Worm (Caenorhabditis elegans) whole organism, L1 larva: Measurements from ENCODE around the gene C17H12.8.

Experiments used
- C04F5.9 ChIP-seq: sonication (generic microtip); optimal IDR thresholded peaks from 2 replicates; lab custom pipeline; 2016; ENCODE audit warnings: missing genetic modification characterization, missing compliant biosample characterization
- C34B4.2 ChIP-seq: sonication (generic microtip); optimal IDR thresholded peaks from 2 replicates; lab custom pipeline; 2017; ENCODE audit warnings: mild to moderate bottlenecking, missing genetic modification characterization, missing compliant biosample characterization
- F16B12.6 ChIP-seq: fragments of 150-350 bp; optimal IDR thresholded peaks from 2 replicates; lab custom pipeline; 2014; ENCODE audit warnings: missing biosample characterization, missing genetic modification characterization
- ceh-63 ChIP-seq: fragments of 200-800 bp; sonication (Bioruptor generic); optimal IDR thresholded peaks from 2 replicates; lab custom pipeline; 2018; ENCODE audit warnings: mild to moderate bottlenecking, missing genetic modification characterization, missing compliant biosample characterization
- ceh-8 ChIP-seq: fragments of 200-800 bp; sonication (Bioruptor generic); optimal IDR thresholded peaks from 2 replicates; lab custom pipeline; 2018; ENCODE audit warnings: mild to moderate bottlenecking, missing genetic modification characterization, moderate library complexity, missing compliant biosample characterization
- ceh-82 ChIP-seq, 3 experiments: fragments of 150-350 bp in 1 of 3; sonication (generic microtip) in 2 of 3; optimal IDR thresholded peaks; 2 replicates each; lab custom pipeline; 2014 to 2017; ENCODE audit warnings: missing biosample characterization in 3 of 3, missing genetic modification characterization in 3 of 3
- dpl-1 ChIP-seq, 3 experiments: fragments of 150-350 bp in 2 of 3; sonication (generic microtip) in 1 of 3; optimal IDR thresholded peaks; 2 replicates each; lab custom pipeline; 2014 to 2017; ENCODE audit warnings: missing biosample characterization in 3 of 3, missing genetic modification characterization in 3 of 3, missing genetic modification reagents in 3 of 3
- efl-3 ChIP-seq: fragments of 200-800 bp; sonication (Bioruptor generic); optimal IDR thresholded peaks from 2 replicates; lab custom pipeline; 2018; ENCODE audit warnings: mild to moderate bottlenecking, missing genetic modification characterization, missing compliant biosample characterization
- egl-13 ChIP-seq: sonication (generic microtip); optimal IDR thresholded peaks from 2 replicates; lab custom pipeline; 2016; ENCODE audit warnings: missing genotype, missing genetic modification reagents, missing genetic modification characterization, missing compliant biosample characterization
- egl-27 ChIP-seq, 2 experiments: fragments of 150-350 bp in 1 of 2; sonication (generic microtip); optimal IDR thresholded peaks; 3 replicates each; lab custom pipeline; 2017 to 2018; ENCODE audit warnings: missing biosample characterization in 2 of 2, missing genetic modification characterization in 2 of 2, missing genetic modification reagents in 2 of 2
- elt-3 ChIP-seq, 6 experiments: fragments of 150-350 bp in 1 of 6; sonication (generic microtip); optimal IDR thresholded peaks; 2 replicates each; lab custom pipeline; 2017 to 2018; ENCODE audit warnings: missing biosample characterization in 6 of 6, missing genetic modification characterization in 6 of 6, inconsistent platforms in 1 of 6
- fkh-10 ChIP-seq: sonication (generic microtip); optimal IDR thresholded peaks from 2 replicates; lab custom pipeline; 2017; ENCODE audit warnings: missing biosample characterization, missing genetic modification reagents, missing genetic modification characterization
- fkh-4 ChIP-seq: sonication (generic microtip); optimal IDR thresholded peaks from 2 replicates; lab custom pipeline; 2016; ENCODE audit warnings: missing compliant biosample characterization, missing genetic modification characterization, borderline replicate concordance
- fkh-8 ChIP-seq: sonication (generic microtip); optimal IDR thresholded peaks from 2 replicates; lab custom pipeline; 2016; ENCODE audit warnings: mild to moderate bottlenecking, missing genetic modification characterization, missing compliant biosample characterization
- grh-1 ChIP-seq: fragments of 200-800 bp; sonication (Bioruptor generic); IDR thresholded peaks from 2 replicates; pipeline ENCODE4 v1.3.6; 2022; ENCODE audit warnings: missing genetic modification reagents, missing genetic modification characterization, missing compliant biosample characterization
- hlh-4 ChIP-seq: sonication (generic microtip); optimal IDR thresholded peaks from 2 replicates; lab custom pipeline; 2016; ENCODE audit warnings: mild to moderate bottlenecking, missing genetic modification characterization, missing compliant biosample characterization
- irx-1 ChIP-seq: sonication (generic microtip); optimal IDR thresholded peaks from 2 replicates; lab custom pipeline; 2016; ENCODE audit warnings: missing genetic modification characterization, missing compliant biosample characterization
- isw-1 ChIP-seq: fragments of 200-800 bp; sonication (Bioruptor generic); IDR thresholded peaks from 2 replicates; pipeline ENCODE4 v1.3.6; 2022; ENCODE audit warnings: missing genetic modification characterization, missing compliant biosample characterization
- jun-1 ChIP-seq: fragments of 150-350 bp; optimal IDR thresholded peaks from 2 replicates; lab custom pipeline; 2014; ENCODE audit warnings: missing biosample characterization, missing genetic modification reagents, missing genetic modification characterization
- lin-13 ChIP-seq: fragments of 150-350 bp; optimal IDR thresholded peaks from 2 replicates; lab custom pipeline; 2014; ENCODE audit warnings: missing biosample characterization, missing genetic modification reagents, missing genetic modification characterization
- lin-14 ChIP-seq: fragments of 200-800 bp; sonication (Bioruptor generic); optimal IDR thresholded peaks from 2 replicates; lab custom pipeline; 2018; ENCODE audit warnings: mild to moderate bottlenecking, missing genetic modification characterization, moderate library complexity, missing compliant biosample characterization
- lin-15B ChIP-seq: fragments of 150-350 bp; sonication (generic microtip); optimal IDR thresholded peaks from 3 replicates; lab custom pipeline; 2014; ENCODE audit warnings: missing biosample characterization, missing genetic modification characterization
- mab-9 ChIP-seq: fragments of 200-800 bp; sonication (Bioruptor generic); IDR thresholded peaks from 2 replicates; pipeline ENCODE4 v1.3.6; 2022; ENCODE audit warnings: missing genetic modification reagents, missing genetic modification characterization, missing compliant biosample characterization
- mef-2 ChIP-seq: fragments of 150-350 bp; optimal IDR thresholded peaks from 2 replicates; lab custom pipeline; 2014; ENCODE audit warnings: missing biosample characterization, missing genetic modification characterization
- mep-1 ChIP-seq: fragments of 150-350 bp; optimal IDR thresholded peaks from 2 replicates; lab custom pipeline; 2014; ENCODE audit warnings: missing biosample characterization, missing genetic modification characterization
- nhr-19 ChIP-seq: fragments of 200-800 bp; sonication (Bioruptor generic); conservative IDR thresholded peaks from 2 replicates; pipeline ENCODE4 v1.3.6; 2022; ENCODE audit warnings: missing genetic modification characterization, missing compliant biosample characterization
- nhr-20 ChIP-seq: sonication (generic microtip); optimal IDR thresholded peaks from 2 replicates; lab custom pipeline; 2016; ENCODE audit warnings: mild to moderate bottlenecking, missing genetic modification characterization, missing compliant biosample characterization
- nhr-237 ChIP-seq: fragments of 150-350 bp; optimal IDR thresholded peaks from 2 replicates; lab custom pipeline; 2014; ENCODE audit warnings: missing biosample characterization, missing genetic modification characterization
- nhr-47 ChIP-seq: sonication (generic microtip); optimal IDR thresholded peaks from 2 replicates; lab custom pipeline; 2016; ENCODE audit warnings: mild to moderate bottlenecking, missing genetic modification characterization, moderate library complexity, missing compliant biosample characterization
- nhr-71 ChIP-seq: sonication (generic microtip); optimal IDR thresholded peaks from 2 replicates; lab custom pipeline; 2016; ENCODE audit warnings: mild to moderate bottlenecking, missing genetic modification characterization, moderate library complexity, missing compliant biosample characterization
- nhr-77 ChIP-seq: fragments of 150-350 bp; optimal IDR thresholded peaks from 2 replicates; lab custom pipeline; 2014; ENCODE audit warnings: missing biosample characterization, missing genetic modification characterization
- nhr-84 ChIP-seq: sonication (generic microtip); optimal IDR thresholded peaks from 2 replicates; lab custom pipeline; 2017; ENCODE audit warnings: missing biosample characterization, missing genetic modification characterization
- nhr-85 ChIP-seq: sonication (generic microtip); peaks from one replicate; lab custom pipeline; 2016; ENCODE audit warnings: missing genetic modification characterization, inconsistent platforms, missing compliant biosample characterization
- nhr-90 ChIP-seq: sonication (generic microtip); optimal IDR thresholded peaks from 2 replicates; lab custom pipeline; 2016; ENCODE audit warnings: mild to moderate bottlenecking, missing genetic modification characterization, missing compliant biosample characterization; ENCODE audit not compliant: poor library complexity
- pax-3 ChIP-seq: fragments of 200-800 bp; sonication (Bioruptor generic); optimal IDR thresholded peaks from 2 replicates; lab custom pipeline; 2018; ENCODE audit warnings: mild to moderate bottlenecking, missing genetic modification characterization, moderate library complexity, missing compliant biosample characterization
- rnt-1 ChIP-seq: sonication (generic microtip); optimal IDR thresholded peaks from 2 replicates; lab custom pipeline; 2016; ENCODE audit warnings: mild to moderate bottlenecking, missing genetic modification characterization, moderate library complexity, missing compliant biosample characterization
- snpc-4 ChIP-seq: fragments of 150-350 bp; optimal IDR thresholded peaks from 2 replicates; lab custom pipeline; 2014; ENCODE audit warnings: missing biosample characterization, missing genetic modification characterization
- snu-23 ChIP-seq: sonication (generic microtip); optimal IDR thresholded peaks from 2 replicates; lab custom pipeline; 2016; ENCODE audit warnings: missing genetic modification characterization, missing compliant biosample characterization
- sox-4 ChIP-seq: sonication (generic microtip); optimal IDR thresholded peaks from 2 replicates; lab custom pipeline; 2016; ENCODE audit warnings: missing genetic modification characterization, missing compliant biosample characterization
- sptf-1 ChIP-seq: fragments of 150-350 bp; optimal IDR thresholded peaks from 2 replicates; lab custom pipeline; 2014; ENCODE audit warnings: missing biosample characterization, missing genetic modification characterization
- sup-37 ChIP-seq: fragments of 200-800 bp; sonication (Bioruptor generic); optimal IDR thresholded peaks from 2 replicates; lab custom pipeline; 2018; ENCODE audit warnings: mild to moderate bottlenecking, missing genetic modification characterization, missing compliant biosample characterization
- swsn-7 ChIP-seq: sonication (generic microtip); optimal IDR thresholded peaks from 2 replicates; lab custom pipeline; 2016; ENCODE audit warnings: missing genetic modification characterization, missing compliant biosample characterization
- tbx-2 ChIP-seq: sonication (generic microtip); optimal IDR thresholded peaks from 2 replicates; lab custom pipeline; 2016; ENCODE audit warnings: missing genetic modification characterization, missing compliant biosample characterization
- unc-30 ChIP-seq: sonication (generic microtip); optimal IDR thresholded peaks from 2 replicates; lab custom pipeline; 2017; ENCODE audit warnings: missing biosample characterization, missing genetic modification characterization
- unc-98 ChIP-seq: fragments of 200-800 bp; sonication (Bioruptor generic); IDR thresholded peaks from 2 replicates; pipeline ENCODE4 v1.3.6; 2022; ENCODE audit warnings: missing genetic modification characterization, missing compliant biosample characterization
- xbp-1 ChIP-seq: sonication (generic microtip); optimal IDR thresholded peaks from 2 replicates; lab custom pipeline; 2016; ENCODE audit warnings: missing genetic modification characterization, missing compliant biosample characterization
- zag-1 ChIP-seq: fragments of 150-350 bp; optimal IDR thresholded peaks from 2 replicates; lab custom pipeline; 2014; ENCODE audit warnings: missing biosample characterization, missing genetic modification characterization
- zip-4 ChIP-seq: fragments of 200-800 bp; sonication (Bioruptor generic); optimal IDR thresholded peaks from 2 replicates; lab custom pipeline; 2018; ENCODE audit warnings: mild to moderate bottlenecking, missing genetic modification characterization, moderate library complexity, missing compliant biosample characterization
- ztf-4 ChIP-seq: fragments of 150-350 bp; optimal IDR thresholded peaks from 2 replicates; lab custom pipeline; 2014; ENCODE audit warnings: missing biosample characterization, missing genetic modification characterization

C17H12.8 gene

ce11 chrIV:6785151-6785550, 33.4 kb upstream of the C17H12.8 start, which contains the start of gene dyci-1 (continued):
- peak; percentile 29 for TF ChIP-seq nhr-237
- peak; percentile 72 for TF ChIP-seq lin-14 (GFP tag; lab: Kevin White, UChicago)
- no peak for TF ChIP-seq zip-4 (GFP tag; lab: Kevin White, UChicago)
- TF ChIP-seq nhr-84 (tag; lab: Kevin White, UChicago): no peak
- TF ChIP-seq sptf-1: no peak
- TF ChIP-seq isw-1 (GFP tag; lab: Robert Waterston, UW): no peak
- no peak for TF ChIP-seq ceh-63 (GFP tag; lab: Kevin White, UChicago)
- TF ChIP-seq snu-23 (GFP tag; lab: Kevin White, UChicago): peak; percentile 52
- TF ChIP-seq tbx-2 (tag; lab: Kevin White, UChicago): peak; percentile 5
- no peak for TF ChIP-seq efl-3
- TF ChIP-seq C04F5.9 (tag; lab: Kevin White, UChicago): no peak
- peak in 1 of 2 experiments; percentile 15 for TF ChIP-seq egl-27 (tag; optimal IDR thresholded peaks at IDR 0.05; lab: Kevin White, UChicago)
- TF ChIP-seq nhr-77 (tag; lab: Kevin White, UChicago): peak; percentile 74
- TF ChIP-seq dpl-1 (GFP tag; optimal IDR thresholded peaks at IDR 0.05; lab: Kevin White, UChicago): peak in 2 of 3 experiments; percentile 19 to 23
- TF ChIP-seq sup-37 (GFP tag; lab: Kevin White, UChicago): no peak
- no peak for TF ChIP-seq lin-15B (tag; lab: Kevin White, UChicago)
- TF ChIP-seq swsn-7 (tag; lab: Kevin White, UChicago): peak; percentile 14
- no peak for TF ChIP-seq unc-30 (tag; lab: Kevin White, UChicago)

DNA sequence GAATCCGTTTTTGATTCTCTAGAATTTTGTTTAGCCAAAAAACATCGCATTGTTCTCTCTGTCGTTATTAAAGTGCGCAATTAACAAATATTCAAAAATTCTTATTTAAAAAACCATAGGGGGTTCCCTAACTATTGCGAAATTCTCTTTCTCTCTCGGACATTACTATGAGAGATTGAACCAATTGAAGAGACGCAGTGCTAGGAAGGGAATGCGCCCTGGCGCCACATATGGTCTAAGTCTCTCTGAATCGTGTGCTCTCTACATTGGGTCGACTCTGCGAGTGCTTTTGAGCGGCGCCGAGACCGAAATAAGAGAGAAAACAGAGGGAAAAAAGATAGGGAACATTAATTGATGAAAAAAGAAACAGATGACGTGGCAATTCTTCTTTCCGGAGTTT, 32.6 kb upstream of the C17H12.8 start:
- TF ChIP-seq nhr-47 (peak; percentile 72), C34B4.2 (tag; lab: Kevin White, UChicago) (no peak), zip-4 (GFP tag; lab: Kevin White, UChicago) (peak; percentile 98), sox-4 (tag; lab: Kevin White, UChicago) (no peak), nhr-84 (tag; lab: Kevin White, UChicago) (no peak), nhr-20 (tag; lab: Kevin White, UChicago) (peak; percentile 70), isw-1 (GFP tag; lab: Robert Waterston, UW) (peak; percentile 67), irx-1 (peak; percentile 37), hlh-4 (tag; lab: Kevin White, UChicago) (no peak), egl-13 (tag; lab: Kevin White, UChicago) (peak; percentile 37), zag-1 (no peak), lin-13 (GFP tag; lab: Kevin White, UChicago) (peak; percentile 37), pax-3 (no peak), ceh-8 (GFP tag; lab: Kevin White, UChicago) (peak; percentile 1), mep-1 (tag; lab: Kevin White, UChicago) (peak; percentile 87), ztf-4 (tag; lab: Kevin White, UChicago) (peak; percentile 14), dpl-1 (GFP tag; optimal IDR thresholded peaks at IDR 0.05; lab: Kevin White, UChicago) (peak; percentile 47 to 66 (median 56)), sup-37 (GFP tag; lab: Kevin White, UChicago) (peak; percentile 27), nhr-71 (tag; lab: Kevin White, UChicago) (peak; percentile 88), jun-1 (peak; percentile 25), xbp-1 (tag; lab: Kevin White, UChicago) (peak; percentile 68), mab-9 (GFP tag; lab: Robert Waterston, UW) (no peak), elt-3 (tag; optimal IDR thresholded peaks at IDR 0.05; lab: Kevin White, UChicago) (peak in 1 of 6 experiments; percentile 41), nhr-19 (peak; percentile 71), F16B12.6 (tag; lab: Kevin White, UChicago) (peak; percentile 18), rnt-1 (peak; percentile 77), nhr-90 (tag; lab: Kevin White, UChicago) (peak; percentile 38), snpc-4 (tag; lab: Kevin White, UChicago) (peak; percentile 54), sptf-1 (no peak), grh-1 (GFP tag; lab: Robert Waterston, UW) (no peak), unc-98 (GFP tag; lab: Robert Waterston, UW) (no peak), fkh-4 (tag; lab: Kevin White, UChicago) (peak; percentile 57), mef-2 (tag; lab: Kevin White, UChicago) (peak; percentile 13), nhr-237 (peak; percentile 25), fkh-8 (tag; lab: Kevin White, UChicago) (peak; percentile 35), fkh-10 (no peak), unc-30 (tag; lab: Kevin White, UChicago) (no peak), nhr-85 (tag; lab: Kevin White, UChicago) (no peak), ceh-82 (tag; optimal IDR thresholded peaks at IDR 0.05; lab: Kevin White, UChicago) (peak; percentile 47 to 78 (median 78)), C04F5.9 (tag; lab: Kevin White, UChicago) (no peak), snu-23 (GFP tag; lab: Kevin White, UChicago) (peak; percentile 89)
